Worm (Caenorhabditis elegans): ENCODE data around the gene F02C12.1.

DNA sequence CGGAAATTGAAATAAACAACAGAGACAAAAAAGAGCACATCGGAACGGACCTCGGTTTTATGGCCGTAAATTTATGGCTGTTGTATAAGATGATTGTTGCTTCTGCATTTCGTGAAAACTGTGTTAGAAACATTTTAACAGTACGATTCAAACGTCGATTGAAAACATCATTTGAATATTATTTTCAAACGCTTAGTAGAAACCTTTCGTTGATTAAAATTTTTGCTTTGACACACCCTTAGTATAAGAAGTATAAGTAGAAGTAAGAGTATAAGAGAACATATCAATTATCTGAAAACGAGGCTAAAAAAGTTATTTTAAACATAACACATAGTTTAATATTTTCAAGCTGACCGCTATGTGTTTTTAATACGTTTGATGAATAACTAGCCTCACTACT, 17.1 kb upstream of the F02C12.1 start:
- no peak for TF ChIP-seq ztf-11 (tag; optimal IDR thresholded peaks at IDR 0.05)
- TF ChIP-seq D1046.2 (GFP tag; IDR thresholded peaks at IDR 0.05) = no peak
